Worm (Caenorhabditis elegans) whole organism, midembryonic: ENCODE results near the gene F08F3.8.

ENCODE experiments used
- T22C8.4 ChIP-seq: fragments of 200-800 bp; sonication (Bioruptor generic); IDR thresholded peaks from 2 replicates; pipeline ENCODE4 v1.3.6; 2022; ENCODE audit warnings: missing genetic modification characterization, missing compliant biosample characterization
- cog-1 ChIP-seq: sonication (generic microtip); optimal IDR thresholded peaks from 2 replicates; lab custom pipeline; 2016; ENCODE audit warnings: missing genetic modification characterization, missing compliant biosample characterization
- flt-1 ChIP-seq: fragments of 200-800 bp; sonication (Bioruptor generic); IDR thresholded peaks from 2 replicates; pipeline ENCODE4 v1.3.6; 2022; ENCODE audit warnings: missing genetic modification characterization, missing compliant biosample characterization
- med-1 ChIP-seq: sonication (generic microtip); optimal IDR thresholded peaks from 2 replicates; lab custom pipeline; 2017; ENCODE audit warnings: missing genetic modification characterization, mild to moderate bottlenecking, missing compliant biosample characterization, antibody characterized with exemption, missing genetic modification reagents; ENCODE audit not compliant: insufficient read depth
- ztf-29 ChIP-seq: fragments of 200-800 bp; sonication (Bioruptor generic); IDR thresholded peaks from 2 replicates; pipeline ENCODE4 v1.3.6; 2022; ENCODE audit warnings: missing genetic modification reagents, missing genetic modification characterization, missing compliant biosample characterization

Gene F08F3.8

ce11 chrV:5385914-5386493 is 46.4 kb downstream of the F08F3.8 start, which contains the start of gene C35A11.2:
Gene C35A11.2 (plus strand): TSS chrV:5386299.
- no peak for TF ChIP-seq med-1 (GFP tag; lab: Kevin White, UChicago)
- no peak for TF ChIP-seq cog-1 (tag; lab: Kevin White, UChicago)
- no peak for TF ChIP-seq flt-1 (GFP tag; lab: Robert Waterston, UW)
- TF ChIP-seq ztf-29 (GFP tag; lab: Robert Waterston, UW) = no peak
- no peak for TF ChIP-seq T22C8.4
